Worm (Caenorhabditis elegans) whole organism, L4/young adult: ENCODE measurements around the gene F13H10.5.

Experiments used
- W03F9.2 ChIP-seq: fragments of 150-350 bp; optimal IDR thresholded peaks from 2 replicates; lab custom pipeline; 2014; ENCODE audit warnings: missing biosample characterization, missing genetic modification characterization
- dao-5 ChIP-seq: sonication (generic microtip); optimal IDR thresholded peaks from 2 replicates; lab custom pipeline; 2016; ENCODE audit warnings: missing genotype, missing genetic modification characterization, moderate library complexity, missing compliant biosample characterization
- him-1 ChIP-seq: sonication (generic microtip); optimal IDR thresholded peaks from 2 replicates; lab custom pipeline; 2016; ENCODE audit warnings: missing genotype, missing genetic modification reagents, missing genetic modification characterization, missing compliant biosample characterization

DNA sequence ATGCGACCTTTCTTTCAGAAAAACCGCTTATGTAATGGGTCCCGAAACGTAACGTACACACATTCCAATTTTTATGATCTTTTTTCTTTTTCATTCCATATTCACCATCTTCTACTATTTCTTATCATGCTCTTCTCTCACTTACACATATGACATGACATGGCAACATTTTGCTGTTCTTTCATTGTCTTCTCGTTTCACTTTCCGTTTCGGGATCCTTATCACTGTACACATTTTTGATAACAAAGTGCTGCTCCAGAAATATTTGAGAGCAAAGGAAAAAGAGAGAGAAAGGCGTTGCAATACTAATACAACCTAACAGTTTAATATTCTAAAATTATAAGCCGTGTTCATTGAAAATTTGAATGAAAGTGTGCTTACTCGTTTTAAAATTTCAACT, 20.5 kb upstream of the F13H10.5 start:
- TF ChIP-seq him-1 (tag; lab: Kevin White, UChicago): no peak
- TF ChIP-seq W03F9.2: no peak
- no peak for TF ChIP-seq dao-5 (tag; lab: Kevin White, UChicago)
